Worm (Caenorhabditis elegans) whole organism, L4 larva: ENCODE data around the gene fbxb-97.

Source experiments
- ama-1 ChIP-seq: fragments of 150-350 bp; optimal IDR thresholded peaks from 2 replicates; lab custom pipeline; 2014; ENCODE audit warnings: inconsistent platforms, mixed read lengths
- egl-27 ChIP-seq: sonication (generic microtip); optimal IDR thresholded peaks from 3 replicates; lab custom pipeline; 2017; ENCODE audit warnings: missing biosample characterization, missing genetic modification reagents, missing genetic modification characterization
- fos-1 ChIP-seq: fragments of 150-350 bp; optimal IDR thresholded peaks from 2 replicates; lab custom pipeline; 2014; ENCODE audit warnings: missing biosample characterization, missing genetic modification characterization
- lin-39 ChIP-seq: fragments of 150-350 bp; optimal IDR thresholded peaks from 2 replicates; lab custom pipeline; 2014; ENCODE audit warnings: missing biosample characterization, missing genetic modification reagents, missing genetic modification characterization
- mdl-1 ChIP-seq, 2 experiments: fragments of 150-350 bp in 1 of 2; sonication (generic microtip) in 1 of 2; optimal IDR thresholded peaks; 2 replicates each; lab custom pipeline; 2014 to 2017; ENCODE audit warnings: missing biosample characterization in 2 of 2, missing genetic modification characterization in 2 of 2
- mep-1 ChIP-seq: fragments of 150-350 bp; sonication (generic microtip); optimal IDR thresholded peaks from 3 replicates; lab custom pipeline; 2014; ENCODE audit warnings: missing biosample characterization, missing genetic modification characterization
- nhr-76 ChIP-seq: fragments of 150-350 bp; optimal IDR thresholded peaks from 2 replicates; lab custom pipeline; 2014; ENCODE audit warnings: missing biosample characterization, missing genetic modification characterization
- pha-4 ChIP-seq, 2 experiments: fragments of 150-350 bp in 1 of 2; fragments of 200-800 bp in 1 of 2; sonication (Bioruptor generic) in 1 of 2; IDR thresholded peaks in 1 of 2; optimal IDR thresholded peaks in 1 of 2; 2 replicates each; pipeline versions ENCODE4 v1.3.6 to Lab custom; 2014 to 2022; ENCODE audit warnings: missing genetic modification characterization in 2 of 2, missing genetic modification reagents in 2 of 2, missing biosample characterization in 1 of 2, missing compliant biosample characterization in 1 of 2

- TF ChIP-seq egl-27 (tag; lab: Kevin White, UChicago) (no peak), mdl-1 (tag; optimal IDR thresholded peaks at IDR 0.05; lab: Kevin White, UChicago) (no peak), fos-1 (tag; lab: Kevin White, UChicago) (no peak), nhr-76 (tag; lab: Kevin White, UChicago) (no peak), mep-1 (no peak), pha-4 (GFP tag; IDR thresholded peaks at IDR 0.05; lab: Robert Waterston, UW) (no peak), pha-4 (tag; optimal IDR thresholded peaks at IDR 0.05; lab: Kevin White, UChicago) (no peak), lin-39 (tag; lab: Kevin White, UChicago) (no peak), ama-1 (lab: Kevin White, UChicago) (no peak)
These were observed 47.3 kb upstream of the fbxb-97 start, which contains the start of gene C46F9.5 for ce11 chrII:1895278-1895677.
